Worm (Caenorhabditis elegans) whole organism, L2 larva: ENCODE results near the gene ctl-3.
"Not testable (repeated sequence)": the region's sequence is repeated elsewhere in the genome, so short reads cannot be mapped to it uniquely, and the experiment has no call there.

Experiments used
- blmp-1 ChIP-seq: sonication (generic microtip); optimal IDR thresholded peaks from 2 replicates; lab custom pipeline; 2017; ENCODE audit warnings: missing genetic modification characterization, mild to moderate bottlenecking, missing compliant biosample characterization, antibody characterized with exemption, moderate library complexity; ENCODE audit not compliant: insufficient read depth
- ceh-82 ChIP-seq: fragments of 150-350 bp; optimal IDR thresholded peaks from 2 replicates; lab custom pipeline; 2014; ENCODE audit warnings: missing biosample characterization, missing genetic modification characterization
- egl-27 ChIP-seq: sonication (generic microtip); optimal IDR thresholded peaks from 3 replicates; lab custom pipeline; 2017; ENCODE audit warnings: missing biosample characterization, missing genetic modification reagents, missing genetic modification characterization
- elt-1 ChIP-seq: fragments of 150-350 bp; optimal IDR thresholded peaks from 2 replicates; lab custom pipeline; 2014; ENCODE audit warnings: missing biosample characterization, missing genetic modification characterization
- lin-13 ChIP-seq: fragments of 150-350 bp; optimal IDR thresholded peaks from 2 replicates; lab custom pipeline; 2014; ENCODE audit warnings: missing biosample characterization, missing genetic modification reagents, missing genetic modification characterization
- mdl-1 ChIP-seq, 2 experiments: fragments of 150-350 bp in 1 of 2; sonication (generic microtip) in 1 of 2; optimal IDR thresholded peaks; 2 replicates each; lab custom pipeline; 2017; ENCODE audit warnings: missing biosample characterization in 2 of 2, missing genetic modification characterization in 2 of 2
- nhr-11 ChIP-seq: fragments of 150-350 bp; optimal IDR thresholded peaks from 2 replicates; lab custom pipeline; 2014; ENCODE audit warnings: missing biosample characterization, missing genetic modification characterization
- nhr-237 ChIP-seq: fragments of 150-350 bp; optimal IDR thresholded peaks from 2 replicates; lab custom pipeline; 2014; ENCODE audit warnings: missing biosample characterization, missing genetic modification characterization
- nhr-77 ChIP-seq: fragments of 150-350 bp; optimal IDR thresholded peaks from 2 replicates; lab custom pipeline; 2014; ENCODE audit warnings: missing biosample characterization, missing genetic modification characterization
- skn-1 ChIP-seq: sonication (generic microtip); optimal IDR thresholded peaks from 2 replicates; lab custom pipeline; 2017; ENCODE audit warnings: missing biosample characterization, missing genetic modification characterization
- unc-39 ChIP-seq: fragments of 150-350 bp; optimal IDR thresholded peaks from 2 replicates; lab custom pipeline; 2014; ENCODE audit warnings: missing biosample characterization, missing genetic modification characterization
- unc-55 ChIP-seq: fragments of 150-350 bp; sonication (generic microtip); optimal IDR thresholded peaks from 3 replicates; lab custom pipeline; 2014; ENCODE audit warnings: missing biosample characterization, missing genetic modification reagents, missing genetic modification characterization
- unc-62 ChIP-seq: fragments of 150-350 bp; optimal IDR thresholded peaks from 2 replicates; lab custom pipeline; 2014; ENCODE audit warnings: missing biosample characterization, missing genetic modification reagents, missing genetic modification characterization
- zag-1 ChIP-seq: fragments of 150-350 bp; optimal IDR thresholded peaks from 2 replicates; lab custom pipeline; 2014; ENCODE audit warnings: missing biosample characterization, missing genetic modification characterization

DNA sequence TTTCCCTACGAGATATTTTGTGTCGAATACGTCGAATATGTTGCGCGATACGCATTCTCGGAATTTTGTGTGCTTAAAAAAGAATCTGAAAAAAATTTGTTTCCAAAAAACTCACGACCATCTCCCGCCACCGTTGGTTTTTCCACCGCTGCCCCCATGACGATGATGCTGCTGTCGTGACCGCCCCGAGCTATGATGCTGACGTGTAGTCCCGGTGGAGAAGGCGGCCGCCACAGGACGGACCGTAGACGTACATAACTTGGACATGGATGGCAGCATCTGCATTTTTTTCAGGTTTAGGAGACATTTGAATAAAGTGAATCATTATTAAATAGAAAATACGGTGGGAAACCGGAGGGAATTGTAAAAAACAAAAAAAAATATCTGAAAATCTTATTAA lies 33.6 kb upstream of the ctl-3 start, which contains the start of gene ddl-3:
- TF ChIP-seq zag-1 (tag; lab: Kevin White, UChicago); nhr-237 (tag; lab: Kevin White, UChicago); nhr-77; elt-1; lin-13 (GFP tag; lab: Kevin White, UChicago); mdl-1 (tag; optimal IDR thresholded peaks at IDR 0.05; lab: Kevin White, UChicago); ceh-82 (tag; lab: Kevin White, UChicago); unc-62 (GFP tag; lab: Kevin White, UChicago); egl-27 (tag; lab: Kevin White, UChicago); nhr-11; skn-1 (tag; lab: Kevin White, UChicago); unc-39 (tag; lab: Kevin White, UChicago); blmp-1; unc-55 (GFP tag; lab: Kevin White, UChicago): not testable (repeated sequence)
